Worm (Caenorhabditis elegans) whole organism, dauer: Measurements from ENCODE around the gene srd-13.

Experiments
- unc-62 ChIP-seq: sonication (generic microtip); optimal IDR thresholded peaks from 2 replicates; lab custom pipeline; 2017; ENCODE audit warnings: missing biosample characterization, missing genetic modification reagents, missing genetic modification characterization

The srd-13 gene

ce11 chrIV:5584384-5584783 is 51.1 kb downstream of the srd-13 start, which contains the start of gene fkh-7:
Gene fkh-7, plus strand, starts transcription at chrIV:5584684.
- no peak for TF ChIP-seq unc-62 (GFP tag; lab: Kevin White, UChicago)
